Worm (Caenorhabditis elegans) whole organism, mixed stage, embryonic: ENCODE results near the gene nhr-180.

ENCODE experiments used
- M03D4.4 ChIP-seq: sonication (generic microtip); optimal IDR thresholded peaks from 2 replicates; lab custom pipeline; 2017; ENCODE audit warnings: mild to moderate bottlenecking, missing genetic modification characterization, missing compliant biosample characterization
- bed-3 ChIP-seq: fragments of 200-800 bp; sonication (Bioruptor generic); optimal IDR thresholded peaks from 3 replicates; lab custom pipeline; 2018; ENCODE audit warnings: mild to moderate bottlenecking, missing genetic modification characterization, moderate library complexity, missing compliant biosample characterization
- ceh-39 ChIP-seq: fragments of 150-350 bp; optimal IDR thresholded peaks from 2 replicates; lab custom pipeline; 2014; ENCODE audit warnings: missing biosample characterization, missing genetic modification characterization
- ceh-43 ChIP-seq: fragments of 200-800 bp; sonication (Bioruptor generic); optimal IDR thresholded peaks from 2 replicates; lab custom pipeline; 2018; ENCODE audit warnings: mild to moderate bottlenecking, missing genetic modification characterization, moderate library complexity, missing compliant biosample characterization
- ceh-83 ChIP-seq: fragments of 200-800 bp; sonication (Bioruptor generic); optimal IDR thresholded peaks from 2 replicates; lab custom pipeline; 2018; ENCODE audit warnings: mild to moderate bottlenecking, missing genetic modification characterization, missing compliant biosample characterization
- ces-1 ChIP-seq: fragments of 150-350 bp; optimal IDR thresholded peaks from 2 replicates; lab custom pipeline; 2014; ENCODE audit warnings: missing biosample characterization, missing genetic modification reagents, missing genetic modification characterization
- cnd-1 ChIP-seq: fragments of 200-800 bp; sonication (Bioruptor generic); optimal IDR thresholded peaks from 2 replicates; lab custom pipeline; 2018; ENCODE audit warnings: mild to moderate bottlenecking, missing genetic modification characterization, missing compliant biosample characterization
- drap-1 ChIP-seq: fragments of 200-800 bp; sonication (Bioruptor generic); optimal IDR thresholded peaks from 3 replicates; lab custom pipeline; 2018; ENCODE audit warnings: mild to moderate bottlenecking, missing genetic modification characterization, missing compliant biosample characterization
- elt-1 ChIP-seq: sonication (generic microtip); optimal IDR thresholded peaks from 2 replicates; lab custom pipeline; 2017; ENCODE audit warnings: missing genetic modification characterization, mild to moderate bottlenecking, missing compliant biosample characterization, antibody characterized with exemption, moderate library complexity, borderline replicate concordance; ENCODE audit not compliant: insufficient read depth
- flh-1 ChIP-seq: fragments of 200-800 bp; sonication (Bioruptor generic); optimal IDR thresholded peaks from 2 replicates; lab custom pipeline; 2018; ENCODE audit warnings: mild to moderate bottlenecking, missing genetic modification characterization, moderate library complexity, missing compliant biosample characterization
- ham-2 ChIP-seq: fragments of 200-800 bp; sonication (Bioruptor generic); optimal IDR thresholded peaks from 2 replicates; lab custom pipeline; 2018; ENCODE audit warnings: mild to moderate bottlenecking, missing genetic modification characterization, missing compliant biosample characterization
- hlh-1 ChIP-seq: fragments of 150-350 bp; optimal IDR thresholded peaks from 2 replicates; lab custom pipeline; 2014; ENCODE audit warnings: missing biosample characterization, missing genetic modification reagents, missing genetic modification characterization
- lin-13 ChIP-seq: fragments of 150-350 bp; optimal IDR thresholded peaks from 2 replicates; lab custom pipeline; 2014; ENCODE audit warnings: missing biosample characterization, missing genetic modification characterization
- lin-32 ChIP-seq: fragments of 200-800 bp; sonication (Bioruptor generic); optimal IDR thresholded peaks from 2 replicates; lab custom pipeline; 2018; ENCODE audit warnings: mild to moderate bottlenecking, missing genetic modification characterization, missing compliant biosample characterization
- lsy-2 ChIP-seq: fragments of 150-350 bp; optimal IDR thresholded peaks from 2 replicates; lab custom pipeline; 2014; ENCODE audit warnings: missing biosample characterization, missing genetic modification characterization
- mab-5 ChIP-seq: fragments of 150-350 bp; optimal IDR thresholded peaks from 2 replicates; lab custom pipeline; 2014; ENCODE audit warnings: missing biosample characterization, missing genetic modification characterization
- mep-1 ChIP-seq: fragments of 150-350 bp; optimal IDR thresholded peaks from 2 replicates; lab custom pipeline; 2017; ENCODE audit warnings: missing biosample characterization, missing genetic modification reagents, missing genetic modification characterization, inconsistent platforms
- mls-2 ChIP-seq: sonication (generic microtip); optimal IDR thresholded peaks from 2 replicates; lab custom pipeline; 2016; ENCODE audit warnings: mild to moderate bottlenecking, missing genetic modification characterization, moderate library complexity, missing compliant biosample characterization
- nhr-2 ChIP-seq: fragments of 150-350 bp; optimal IDR thresholded peaks from 2 replicates; lab custom pipeline; 2014; ENCODE audit warnings: missing biosample characterization, missing genetic modification characterization
- nhr-237 ChIP-seq: fragments of 150-350 bp; optimal IDR thresholded peaks from 2 replicates; lab custom pipeline; 2014; ENCODE audit warnings: missing biosample characterization, missing genetic modification characterization
- nhr-28 ChIP-seq: fragments of 150-350 bp; optimal IDR thresholded peaks from 2 replicates; lab custom pipeline; 2014; ENCODE audit warnings: missing biosample characterization, missing genetic modification characterization
- nhr-76 ChIP-seq: sonication (generic microtip); optimal IDR thresholded peaks from 2 replicates; lab custom pipeline; 2017; ENCODE audit warnings: missing biosample characterization, missing genetic modification characterization
- pha-4 ChIP-seq: fragments of 150-350 bp; optimal IDR thresholded peaks from 2 replicates; lab custom pipeline; 2018; ENCODE audit warnings: missing biosample characterization, missing genetic modification reagents, missing genetic modification characterization
- sem-2 ChIP-seq: fragments of 200-800 bp; sonication (Bioruptor generic); optimal IDR thresholded peaks from 2 replicates; lab custom pipeline; 2018; ENCODE audit warnings: mild to moderate bottlenecking, missing genetic modification characterization, missing compliant biosample characterization
- sptf-1 ChIP-seq: sonication (generic microtip); optimal IDR thresholded peaks from 2 replicates; lab custom pipeline; 2017; ENCODE audit warnings: mild to moderate bottlenecking, missing genetic modification characterization, moderate library complexity, missing compliant biosample characterization
- unc-120 ChIP-seq: sonication (generic microtip); optimal IDR thresholded peaks from 2 replicates; lab custom pipeline; 2017; ENCODE audit warnings: missing genetic modification characterization, missing compliant biosample characterization; ENCODE audit not compliant: poor library complexity, severe bottlenecking
- unc-62 ChIP-seq: fragments of 150-350 bp; optimal IDR thresholded peaks from 2 replicates; lab custom pipeline; 2014; ENCODE audit warnings: missing biosample characterization, missing genetic modification reagents, missing genetic modification characterization
- zip-8 ChIP-seq: fragments of 150-350 bp; optimal IDR thresholded peaks from 2 replicates; lab custom pipeline; 2014; ENCODE audit warnings: missing biosample characterization, missing genetic modification characterization
- ztf-11 ChIP-seq: fragments of 150-350 bp; optimal IDR thresholded peaks from 2 replicates; lab custom pipeline; 2014; ENCODE audit warnings: missing biosample characterization, missing genetic modification characterization

nhr-180 gene

ce11 chrV:624922-625321, 42.4 kb downstream of the nhr-180 start, which contains the start of gene srt-17:
Gene srt-17 (minus strand): TSS chrV:625022.
- no peak for TF ChIP-seq lsy-2

ce11 chrV:622902-623301, 44.4 kb downstream of the nhr-180 start, which contains the start of gene F48G7.5:
Gene F48G7.5 (minus strand): TSS chrV:622935.
- TF ChIP-seq elt-1 (tag; lab: Kevin White, UChicago) (no peak), mab-5 (tag; lab: Kevin White, UChicago) (no peak), mep-1 (no peak), ztf-11 (tag; lab: Kevin White, UChicago) (no peak), nhr-237 (tag; lab: Kevin White, UChicago) (no peak), unc-62 (no peak), M03D4.4 (tag; lab: Kevin White, UChicago) (no peak)

ce11 chrV:620987-621386, 46.3 kb downstream of the nhr-180 start:
- TF ChIP-seq nhr-28 = no peak
- no peak for TF ChIP-seq zip-8
- no peak for TF ChIP-seq ham-2 (GFP tag; lab: Kevin White, UChicago)
- TF ChIP-seq nhr-2 (tag; lab: Kevin White, UChicago) = no peak
- TF ChIP-seq sptf-1 = no peak
- TF ChIP-seq mls-2 (tag; lab: Kevin White, UChicago) = no peak
- no peak for TF ChIP-seq lsy-2
- no peak for TF ChIP-seq lin-32 (GFP tag; lab: Kevin White, UChicago)
- no peak for TF ChIP-seq bed-3 (GFP tag; lab: Kevin White, UChicago)
- no peak for TF ChIP-seq drap-1 (GFP tag; lab: Kevin White, UChicago)
- TF ChIP-seq ceh-39 (tag; lab: Kevin White, UChicago) = no peak
- TF ChIP-seq nhr-76 (tag; lab: Kevin White, UChicago) = no peak
- no peak for TF ChIP-seq lin-13 (tag; lab: Kevin White, UChicago)
- no peak for TF ChIP-seq unc-120 (tag; lab: Kevin White, UChicago)
- TF ChIP-seq mep-1 = no peak

- TF ChIP-seq nhr-28 (no peak), unc-62 (peak; percentile 86)
Measured at ce11 chrV:619054-619453, 48.3 kb downstream of the nhr-180 start, which contains the start of gene F48G7.4. Gene F48G7.4 (plus strand): TSS chrV:619453.

ce11 chrV:617917-618316, 49.4 kb downstream of the nhr-180 start:
- TF ChIP-seq ceh-39 (tag; lab: Kevin White, UChicago) (no peak), lin-32 (GFP tag; lab: Kevin White, UChicago) (no peak), unc-62 (no peak), ces-1 (GFP tag; lab: Kevin White, UChicago) (no peak), sem-2 (GFP tag; lab: Kevin White, UChicago) (no peak), cnd-1 (tag; lab: Kevin White, UChicago) (no peak), mab-5 (tag; lab: Kevin White, UChicago) (no peak), flh-1 (GFP tag; lab: Kevin White, UChicago) (no peak), nhr-237 (tag; lab: Kevin White, UChicago) (no peak), pha-4 (no peak), nhr-28 (no peak), hlh-1 (no peak), ceh-43 (GFP tag; lab: Kevin White, UChicago) (no peak), drap-1 (GFP tag; lab: Kevin White, UChicago) (no peak), ceh-83 (GFP tag; lab: Kevin White, UChicago) (no peak)
